Worm (Caenorhabditis elegans): ENCODE measurements around the gene F32D8.15.

F32D8.15 gene

DNA sequence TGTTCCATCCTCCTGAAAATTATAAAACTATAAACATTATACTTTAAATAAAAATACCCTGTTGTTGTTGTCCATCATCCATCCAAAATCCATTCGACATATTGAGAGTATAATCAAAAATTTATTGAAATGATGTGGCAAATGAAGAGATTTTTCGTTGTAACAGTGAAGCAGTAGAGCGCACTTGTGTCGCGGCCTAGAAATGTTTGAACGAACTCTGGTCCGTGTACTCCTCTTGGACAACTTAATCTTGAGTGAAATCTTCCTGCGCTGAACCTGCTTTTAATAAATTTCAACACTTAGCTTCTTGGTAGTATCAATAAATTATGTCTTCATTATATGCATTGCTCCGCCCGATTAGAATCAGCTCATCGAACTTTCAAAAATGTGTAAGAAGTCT, 9.2 kb upstream of the F32D8.15 start, which contains the start of the genes F32D8.14 and F32D8.5 (continued):
- TF ChIP-seq nfya-2 (GFP tag; IDR thresholded peaks at IDR 0.05) = no peak
- no peak for TF ChIP-seq nhr-120 (GFP tag; IDR thresholded peaks at IDR 0.05)
- TF ChIP-seq cebp-2 (GFP tag; IDR thresholded peaks at IDR 0.05) = no peak
- TF ChIP-seq C06A6.2 (GFP tag; conservative IDR thresholded peaks at IDR 0.05) = 0 out of 2 replicates have a peak, but pooled peaks have one; percentile 25
- TF ChIP-seq F52B5.7 (tag; optimal IDR thresholded peaks at IDR 0.05) = no peak
- TF ChIP-seq B0019.2 (GFP tag; conservative IDR thresholded peaks at IDR 0.05) = no peak
- TF ChIP-seq nfyb-1 (GFP tag; IDR thresholded peaks at IDR 0.05) = 0 out of 2 replicates have a peak, but pooled peaks have one; percentile 36
- TF ChIP-seq F49E8.2 (tag; optimal IDR thresholded peaks at IDR 0.05; ENCODE audit: insufficient read depth) = no peak
- TF ChIP-seq cebp-1 (GFP tag; IDR thresholded peaks at IDR 0.05) = no peak
- TF ChIP-seq cebp-1 (tag; optimal IDR thresholded peaks at IDR 0.05) = peak; percentile 56
- 0 out of 2 replicates have a peak, but pooled peaks have one; percentile 45 for TF ChIP-seq K11D2.4 (GFP tag; IDR thresholded peaks at IDR 0.05)
- TF ChIP-seq F57C9.4 (tag; optimal IDR thresholded peaks at IDR 0.05) = no peak
- no peak for TF ChIP-seq Y79H2A.3 (GFP tag; conservative IDR thresholded peaks at IDR 0.05)
- no peak for TF ChIP-seq lag-1 (GFP tag; IDR thresholded peaks at IDR 0.05)
- TF ChIP-seq let-526 (GFP tag; IDR thresholded peaks at IDR 0.05) = no peak
- TF ChIP-seq aptf-2 (GFP tag; conservative IDR thresholded peaks at IDR 0.05) = 0 out of 2 replicates have a peak, but pooled peaks have one; percentile 9
- no peak for TF ChIP-seq egrh-3 (GFP tag; IDR thresholded peaks at IDR 0.05)
- TF ChIP-seq madf-10 (tag; optimal IDR thresholded peaks at IDR 0.05) = peak; percentile 35
- TF ChIP-seq snpc-4 (GFP tag; optimal IDR thresholded peaks at IDR 0.05) = no peak
- peak in 2 of 4 experiments; percentile 55 to 68 for TF ChIP-seq snpc-4 (tag; optimal IDR thresholded peaks at IDR 0.05)
- no peak for TF ChIP-seq rpc-1 (optimal IDR thresholded peaks at IDR 0.05)
- no peak for TF ChIP-seq rpc-1 (tag; optimal IDR thresholded peaks at IDR 0.05)
- peak; percentile 13 for TF ChIP-seq repo-1 (tag; optimal IDR thresholded peaks at IDR 0.05)
- peak; percentile 92 for TF ChIP-seq mcd-1 (GFP tag; IDR thresholded peaks at IDR 0.05)
- TF ChIP-seq Y53G8AR.9 (GFP tag; conservative IDR thresholded peaks at IDR 0.05) = no peak
- no peak for TF ChIP-seq bed-1 (GFP tag; IDR thresholded peaks at IDR 0.05)

ce11 chrV:10896295-10896694, 7.6 kb upstream of the F32D8.15 start, which contains the start of gene F32D8.13:
TSS of gene F32D8.13 (minus strand) at chrV:10896543.
- TF ChIP-seq ama-1 (optimal IDR thresholded peaks at IDR 0.05) = peak; percentile 58
- no peak for TF ChIP-seq ama-1 (GFP tag; optimal IDR thresholded peaks at IDR 0.05)
- no peak for TF ChIP-seq lsl-1 (GFP tag; optimal IDR thresholded peaks at IDR 0.05)
- TF ChIP-seq atf-7 (tag; optimal IDR thresholded peaks at IDR 0.05) = peak; percentile 7
- no peak for TF ChIP-seq ZK185.1 (tag; optimal IDR thresholded peaks at IDR 0.05; ENCODE audit: poor library complexity, severe bottlenecking)
- no peak for TF ChIP-seq rcor-1 (GFP tag; IDR thresholded peaks at IDR 0.05)
- TF ChIP-seq let-607 (tag; optimal IDR thresholded peaks at IDR 0.05) = peak in 1 of 2 experiments; percentile 40
- TF ChIP-seq B0336.3 (GFP tag; IDR thresholded peaks at IDR 0.05) = 0 out of 2 replicates have a peak, but pooled peaks have one; percentile 26
- TF ChIP-seq attf-6 (GFP tag; IDR thresholded peaks at IDR 0.05) = 0 out of 2 replicates have a peak, but pooled peaks have one; percentile 41
- 0 out of 2 replicates have a peak, but pooled peaks have one; percentile 33 for TF ChIP-seq Y56A3A.18 (GFP tag; IDR thresholded peaks at IDR 0.05)
- 0 out of 2 replicates have a peak, but pooled peaks have one; percentile 3 for TF ChIP-seq madf-3 (GFP tag; IDR thresholded peaks at IDR 0.05)
- no peak for TF ChIP-seq ccch-3 (GFP tag; optimal IDR thresholded peaks at IDR 0.05)
- TF ChIP-seq bed-1 (GFP tag; IDR thresholded peaks at IDR 0.05) = no peak
- TF ChIP-seq mxl-1 (tag; optimal IDR thresholded peaks at IDR 0.05) = no peak
- no peak for TF ChIP-seq zim-3 (tag; optimal IDR thresholded peaks at IDR 0.05)
- no peak for TF ChIP-seq B0019.2 (GFP tag; conservative IDR thresholded peaks at IDR 0.05)
- no peak for TF ChIP-seq K12H6.12 (tag; optimal IDR thresholded peaks at IDR 0.05)
- TF ChIP-seq C06A6.2 (GFP tag; conservative IDR thresholded peaks at IDR 0.05) = no peak
- no peak for TF ChIP-seq sea-2 (GFP tag; IDR thresholded peaks at IDR 0.05)
- TF ChIP-seq egrh-3 (GFP tag; IDR thresholded peaks at IDR 0.05) = no peak

Data from whole organism, young adult.